Worm (Caenorhabditis elegans): Measurements from ENCODE around the gene Y53F4B.25.

DNA sequence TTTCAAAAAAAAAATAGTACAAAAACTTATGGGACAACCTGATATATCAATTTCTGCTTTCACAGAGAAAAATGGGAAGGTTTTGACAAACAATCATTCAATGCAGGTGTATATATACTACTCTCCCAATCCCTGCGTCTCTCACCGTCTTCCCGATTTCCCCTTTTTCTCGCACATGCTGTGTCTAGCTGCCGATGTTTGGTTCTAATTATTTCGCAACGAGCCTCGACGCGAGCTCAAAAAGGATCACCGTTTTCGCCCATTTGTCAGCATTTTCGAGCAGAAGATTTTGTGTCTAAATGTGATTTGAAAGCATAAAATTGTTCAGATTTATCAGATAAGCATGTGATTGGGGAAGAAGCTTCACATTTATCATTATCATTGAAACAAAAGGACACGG is 37.2 kb downstream of the Y53F4B.25 start:
- no peak for TF ChIP-seq Y95B8A.8 (GFP tag; IDR thresholded peaks at IDR 0.05)
- no peak for TF ChIP-seq lag-1 (GFP tag; IDR thresholded peaks at IDR 0.05)
- no peak for TF ChIP-seq snpc-4 (GFP tag; optimal IDR thresholded peaks at IDR 0.05)
- no peak for TF ChIP-seq snpc-4 (tag; optimal IDR thresholded peaks at IDR 0.05)
- no peak for TF ChIP-seq F57C9.4 (tag; optimal IDR thresholded peaks at IDR 0.05)
- no peak for TF ChIP-seq F55B11.4 (tag; optimal IDR thresholded peaks at IDR 0.05; ENCODE audit: borderline replicate concordance, insufficient read depth)
- no peak for TF ChIP-seq ztf-26 (tag; optimal IDR thresholded peaks at IDR 0.05)
- no peak for TF ChIP-seq T07F8.4 (tag; optimal IDR thresholded peaks at IDR 0.05)
- TF ChIP-seq die-1 (tag; optimal IDR thresholded peaks at IDR 0.05), result no peak
- no peak for TF ChIP-seq repo-1 (tag; optimal IDR thresholded peaks at IDR 0.05)
- no peak for TF ChIP-seq ceh-27 (GFP tag; optimal IDR thresholded peaks at IDR 0.05)
- TF ChIP-seq snpc-1.3 (tag; optimal IDR thresholded peaks at IDR 0.05; ENCODE audit: insufficient read depth), result no peak
- no peak for TF ChIP-seq aptf-2 (GFP tag; conservative IDR thresholded peaks at IDR 0.05)
- TF ChIP-seq dox-1 (GFP tag; IDR thresholded peaks at IDR 0.05), result no peak
